Worm (Caenorhabditis elegans): ENCODE results near the gene sqv-6.

ce11 chrV:982281-982756 is 17.7 kb upstream of the sqv-6 start, which contains the start of the genes Y50D4C.12 and unc-34:
- TF ChIP-seq ceh-40 (GFP tag; IDR thresholded peaks at IDR 0.05) (no peak), ets-4 (GFP tag; optimal IDR thresholded peaks at IDR 0.05) (no peak), ama-1 (optimal IDR thresholded peaks at IDR 0.05) (no peak), ama-1 (GFP tag; optimal IDR thresholded peaks at IDR 0.05) (no peak), C17E4.6 (GFP tag; IDR thresholded peaks at IDR 0.05) (no peak), athp-1 (tag; optimal IDR thresholded peaks at IDR 0.05) (no peak)

All from whole organism, young adult.